Fruit fly (Drosophila melanogaster) whole organism, embryonic: ENCODE data around the gene Sfp79B.

Source experiments
- Adf1 ChIP-seq: fragments of 200-800 bp; sonication (Bioruptor generic); IDR thresholded peaks from 2 replicates; pipeline ENCODE4 v1.3.6; 2022; ENCODE audit warnings: missing biosample characterization, missing genetic modification characterization
- Atf-2 ChIP-seq: fragments of 200-800 bp; sonication (Bioruptor generic); optimal IDR thresholded peaks from 2 replicates; lab custom pipeline; 2016; ENCODE audit warnings: missing biosample characterization, missing genetic modification characterization
- BEAF-32 ChIP-seq: fragments of 200-800 bp; sonication (Bioruptor generic); optimal IDR thresholded peaks from 3 replicates; lab custom pipeline; 2017; ENCODE audit warnings: missing biosample characterization, missing genetic modification characterization, mild to moderate bottlenecking, moderate library complexity, missing genetic modification reagents
- Bteb2 ChIP-seq: fragments of 200-800 bp; sonication (Bioruptor generic); optimal IDR thresholded peaks from 2 replicates; lab custom pipeline; 2016; ENCODE audit warnings: missing biosample characterization, missing genetic modification characterization
- C15 ChIP-seq: fragments of 200-800 bp; sonication (Bioruptor generic); IDR thresholded peaks from 3 replicates; pipeline ENCODE4 v1.3.6; 2022; ENCODE audit warnings: missing biosample characterization, missing genetic modification characterization
- CG10147 ChIP-seq: fragments of 200-800 bp; sonication (Bioruptor generic); optimal IDR thresholded peaks from 2 replicates; lab custom pipeline; 2019; ENCODE audit warnings: missing biosample characterization, mild to moderate bottlenecking, missing genetic modification characterization, moderate library complexity
- CG10267 ChIP-seq: fragments of 200-800 bp; sonication (Bioruptor generic); optimal IDR thresholded peaks from 2 replicates; lab custom pipeline; 2018; ENCODE audit warnings: missing biosample characterization, mild to moderate bottlenecking, missing genetic modification characterization, moderate library complexity
- CG10274 ChIP-seq: fragments of 200-800 bp; sonication (Bioruptor generic); optimal IDR thresholded peaks from 3 replicates; lab custom pipeline; 2017; ENCODE audit warnings: missing biosample characterization, mild to moderate bottlenecking, missing genetic modification characterization
- CG10366 ChIP-seq: fragments of 200-800 bp; sonication (Bioruptor generic); IDR thresholded peaks from 2 replicates; pipeline ENCODE4 v1.3.6; 2022; ENCODE audit warnings: missing biosample characterization, missing genetic modification characterization
- CG10431 ChIP-seq: fragments of 200-800 bp; sonication (Bioruptor generic); optimal IDR thresholded peaks from 3 replicates; lab custom pipeline; 2018; ENCODE audit warnings: missing biosample characterization, mild to moderate bottlenecking, missing genetic modification characterization
- CG11398 ChIP-seq: fragments of 200-800 bp; sonication (Bioruptor generic); optimal IDR thresholded peaks from 2 replicates; lab custom pipeline; 2016; ENCODE audit warnings: missing biosample characterization, missing genetic modification characterization
- CG11504 ChIP-seq: fragments of 200-800 bp; sonication (Bioruptor generic); optimal IDR thresholded peaks from 3 replicates; lab custom pipeline; 2019; ENCODE audit warnings: missing biosample characterization, mild to moderate bottlenecking, missing genetic modification characterization, moderate library complexity
- CG12155 ChIP-seq: fragments of 200-800 bp; sonication (Bioruptor generic); optimal IDR thresholded peaks from 3 replicates; lab custom pipeline; 2016; ENCODE audit warnings: missing biosample characterization, missing genetic modification characterization
- CG13287 ChIP-seq: fragments of 200-800 bp; sonication (Bioruptor generic); IDR thresholded peaks from 2 replicates; pipeline ENCODE4 v1.3.6; 2022; ENCODE audit warnings: missing biosample characterization, missing genetic modification characterization; ENCODE audit not compliant: partially characterized antibody
- CG13424 ChIP-seq: fragments of 200-800 bp; sonication (Bioruptor generic); optimal IDR thresholded peaks from 2 replicates; lab custom pipeline; 2019; ENCODE audit warnings: missing biosample characterization, mild to moderate bottlenecking, missing genetic modification characterization, moderate library complexity
- CG1529 ChIP-seq: fragments of 200-800 bp; sonication (Bioruptor generic); optimal IDR thresholded peaks from 3 replicates; lab custom pipeline; 2018; ENCODE audit warnings: missing biosample characterization, missing genetic modification characterization
- CG1602 ChIP-seq: fragments of 200-800 bp; sonication (Bioruptor generic); optimal IDR thresholded peaks from 3 replicates; lab custom pipeline; 2016; ENCODE audit warnings: missing biosample characterization, missing genetic modification characterization
- CG16813 ChIP-seq: fragments of 200-800 bp; sonication (Bioruptor generic); IDR thresholded peaks from 3 replicates; pipeline ENCODE4 v1.3.6; 2022; ENCODE audit warnings: missing biosample characterization, missing genetic modification characterization; ENCODE audit not compliant: partially characterized antibody
- CG16863 ChIP-seq: fragments of 200-800 bp; sonication (Bioruptor generic); optimal IDR thresholded peaks from 3 replicates; lab custom pipeline; 2016; ENCODE audit warnings: missing biosample characterization, missing genetic modification characterization
- CG31224 ChIP-seq: fragments of 200-800 bp; sonication (Bioruptor generic); IDR thresholded peaks from 2 replicates; pipeline ENCODE4 v1.3.6; 2022; ENCODE audit warnings: missing biosample characterization, missing genetic modification characterization
- CG3407 ChIP-seq: fragments of 200-800 bp; sonication (Bioruptor generic); optimal IDR thresholded peaks from 2 replicates; lab custom pipeline; 2018; ENCODE audit warnings: missing biosample characterization, mild to moderate bottlenecking, missing genetic modification characterization
- CG4360 ChIP-seq: fragments of 200-800 bp; sonication (Bioruptor generic); IDR thresholded peaks from 2 replicates; pipeline ENCODE4 v1.3.6; 2022; ENCODE audit warnings: missing biosample characterization, missing genetic modification characterization
- CG4404 ChIP-seq: fragments of 200-800 bp; sonication (Bioruptor generic); IDR thresholded peaks from 2 replicates; pipeline ENCODE4 v1.3.6; 2022; ENCODE audit warnings: missing biosample characterization, missing genetic modification characterization
- CG5245 ChIP-seq: fragments of 200-800 bp; sonication (Bioruptor generic); optimal IDR thresholded peaks from 3 replicates; lab custom pipeline; 2016; ENCODE audit warnings: missing biosample characterization, missing genetic modification characterization
- CG6683 ChIP-seq: fragments of 200-800 bp; sonication (Bioruptor generic); optimal IDR thresholded peaks from 2 replicates; lab custom pipeline; 2017; ENCODE audit warnings: missing biosample characterization, mild to moderate bottlenecking, missing genetic modification characterization, missing genetic modification reagents
- CG6689 ChIP-seq: fragments of 200-800 bp; sonication (Bioruptor generic); IDR thresholded peaks from 2 replicates; pipeline ENCODE4 v1.3.6; 2022; ENCODE audit warnings: missing biosample characterization, missing genetic modification characterization
- CG6813 ChIP-seq: fragments of 200-800 bp; sonication (Bioruptor generic); optimal IDR thresholded peaks from 2 replicates; lab custom pipeline; 2017; ENCODE audit warnings: missing biosample characterization, missing genetic modification characterization, mild to moderate bottlenecking, moderate library complexity, missing genetic modification reagents
- CG8290 ChIP-seq, 3 experiments: fragments of 200-800 bp; sonication (Bioruptor generic); optimal IDR thresholded peaks; 2 replicates each; lab custom pipeline; 2016 to 2019; ENCODE audit warnings: missing biosample characterization in 3 of 3, missing genetic modification characterization in 3 of 3, mild to moderate bottlenecking in 2 of 3, moderate library complexity in 1 of 3
- CG8388 ChIP-seq: fragments of 200-800 bp; sonication (Bioruptor generic); optimal IDR thresholded peaks from 2 replicates; lab custom pipeline; 2019; ENCODE audit warnings: missing biosample characterization, mild to moderate bottlenecking, missing genetic modification characterization, moderate library complexity
- Camta ChIP-seq: fragments of 200-800 bp; sonication (Bioruptor generic); optimal IDR thresholded peaks from 2 replicates; lab custom pipeline; 2016; ENCODE audit warnings: missing biosample characterization, missing genetic modification characterization
- Doc2 ChIP-seq: fragments of 200-800 bp; sonication (Bioruptor generic); IDR thresholded peaks from 2 replicates; pipeline ENCODE4 v1.3.6; 2022; ENCODE audit warnings: missing biosample characterization, missing genetic modification characterization
- Dref ChIP-seq: fragments of 200-800 bp; sonication (Bioruptor generic); IDR thresholded peaks from 2 replicates; pipeline ENCODE4 v1.3.6; 2022; ENCODE audit warnings: missing biosample characterization, missing genetic modification characterization
- Fer2 ChIP-seq: fragments of 200-800 bp; sonication (Bioruptor generic); optimal IDR thresholded peaks from 2 replicates; lab custom pipeline; 2018; ENCODE audit warnings: missing biosample characterization, mild to moderate bottlenecking, missing genetic modification characterization, moderate library complexity
- Gsc ChIP-seq: fragments of 200-800 bp; sonication (Bioruptor generic); IDR thresholded peaks from 2 replicates; pipeline ENCODE4 v1.3.6; 2022; ENCODE audit warnings: missing biosample characterization, missing genetic modification characterization
- HLH3B ChIP-seq: fragments of 200-800 bp; sonication (Bioruptor generic); IDR thresholded peaks from 2 replicates; pipeline ENCODE4 v1.3.6; 2022; ENCODE audit warnings: missing biosample characterization, missing genetic modification characterization
- Oaz ChIP-seq: fragments of 200-800 bp; sonication (Bioruptor generic); IDR thresholded peaks from 2 replicates; pipeline ENCODE4 v1.3.6; 2022; ENCODE audit warnings: missing biosample characterization, missing genetic modification characterization
- Opbp ChIP-seq: fragments of 200-800 bp; sonication (Bioruptor generic); IDR thresholded peaks from 3 replicates; pipeline ENCODE4 v1.3.6; 2022; ENCODE audit warnings: missing biosample characterization, missing genetic modification characterization; ENCODE audit not compliant: partially characterized antibody
- Sox102F ChIP-seq: fragments of 200-800 bp; sonication (Bioruptor generic); optimal IDR thresholded peaks from 2 replicates; lab custom pipeline; 2018; ENCODE audit warnings: missing biosample characterization, mild to moderate bottlenecking, missing genetic modification characterization, moderate library complexity
- Sry-β ChIP-seq: fragments of 200-800 bp; sonication (Bioruptor generic); optimal IDR thresholded peaks from 2 replicates; lab custom pipeline; 2018; ENCODE audit warnings: missing biosample characterization, mild to moderate bottlenecking, missing genetic modification characterization, moderate library complexity
- Ssrp ChIP-seq: fragments of 200-800 bp; sonication (Bioruptor generic); optimal IDR thresholded peaks from 2 replicates; lab custom pipeline; 2018; ENCODE audit warnings: missing biosample characterization, mild to moderate bottlenecking, missing genetic modification characterization, moderate library complexity
- ac ChIP-seq: fragments of 200-800 bp; sonication (Bioruptor generic); optimal IDR thresholded peaks from 3 replicates; lab custom pipeline; 2017; ENCODE audit warnings: missing biosample characterization, mild to moderate bottlenecking, missing genetic modification characterization
- bigmax ChIP-seq: fragments of 200-800 bp; sonication (Bioruptor generic); optimal IDR thresholded peaks from 2 replicates; lab custom pipeline; 2018; ENCODE audit warnings: missing biosample characterization, mild to moderate bottlenecking, missing genetic modification characterization
- ci ChIP-seq: fragments of 200-800 bp; sonication (Bioruptor generic); IDR thresholded peaks from 3 replicates; pipeline ENCODE4 v1.3.6; 2022; ENCODE audit warnings: missing biosample characterization, missing genetic modification characterization
- en ChIP-seq: fragments of 200-800 bp; sonication (Bioruptor generic); optimal IDR thresholded peaks from 2 replicates; lab custom pipeline; 2016; ENCODE audit warnings: missing biosample characterization, missing genetic modification characterization
- ham ChIP-seq: fragments of 200-800 bp; sonication (Bioruptor generic); IDR thresholded peaks from 2 replicates; pipeline ENCODE4 v1.3.6; 2022; ENCODE audit warnings: missing biosample characterization, missing genetic modification characterization
- jigr1 ChIP-seq: fragments of 200-800 bp; sonication (Bioruptor generic); IDR thresholded peaks from 3 replicates; pipeline ENCODE4 v1.3.6; 2022; ENCODE audit warnings: missing biosample characterization, missing genetic modification characterization
- psq ChIP-seq: fragments of 200-800 bp; sonication (Bioruptor generic); optimal IDR thresholded peaks from 2 replicates; lab custom pipeline; 2017; ENCODE audit warnings: missing biosample characterization, missing genetic modification characterization
- repo ChIP-seq: fragments of 200-800 bp; sonication (Bioruptor generic); optimal IDR thresholded peaks from 2 replicates; lab custom pipeline; 2016; ENCODE audit warnings: missing biosample characterization, missing genetic modification characterization
- sim ChIP-seq: fragments of 200-800 bp; sonication (Bioruptor generic); IDR thresholded peaks from 2 replicates; pipeline ENCODE4 v1.3.6; 2022; ENCODE audit warnings: missing biosample characterization, missing genetic modification characterization
- sug ChIP-seq: fragments of 200-800 bp; optimal IDR thresholded peaks from 2 replicates; lab custom pipeline; 2019; ENCODE audit warnings: missing biosample characterization, mild to moderate bottlenecking, missing genetic modification characterization, moderate library complexity

Sfp79B gene

DNA sequence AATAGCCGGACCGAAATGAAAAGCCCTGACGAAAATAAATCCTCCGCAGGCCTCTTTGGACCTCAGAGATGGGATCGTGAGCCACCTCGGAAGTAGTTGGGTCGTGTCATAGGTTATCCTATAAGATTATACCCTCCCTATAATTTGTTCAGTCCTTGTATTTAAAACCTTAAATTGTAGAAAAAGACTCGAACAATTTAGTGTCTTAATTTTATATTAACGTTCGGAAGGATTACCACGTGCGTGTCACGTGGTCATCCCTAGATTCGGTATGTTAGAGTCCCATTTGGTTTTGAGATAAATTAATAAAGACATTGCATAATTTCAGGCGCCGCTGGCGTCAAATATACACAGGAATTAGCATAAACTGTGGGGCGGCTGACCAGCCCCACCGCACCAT lies 2.1 kb upstream of the Sfp79B start (continued):
- TF ChIP-seq CG12155 (GFP tag; lab: Kevin White, UChicago) (peak; percentile 43), Ssrp (tag; lab: Kevin White, UChicago) (peak; percentile 39), CG31224 (GFP tag; lab: Robert Waterston, UW) (0 out of 2 replicates have a peak, but pooled peaks have one; percentile 9), Sox102F (peak; percentile 60), CG11398 (GFP tag; lab: Kevin White, UChicago) (peak; percentile 11), CG1602 (peak; percentile 42), CG6813 (peak; percentile 42), CG8388 (peak; percentile 61), Dref (GFP tag; lab: Robert Waterston, UW) (no peak), CG10147 (GFP tag; lab: Kevin White, UChicago) (peak; percentile 9), CG5245 (peak; percentile 35), CG6689 (GFP tag; lab: Robert Waterston, UW) (peak; percentile 55), CG4404 (peak; percentile 38), CG16863 (GFP tag; lab: Kevin White, UChicago) (peak; percentile 35), CG10267 (tag; lab: Kevin White, UChicago) (peak; percentile 59), Atf-2 (peak; percentile 12), jigr1 (GFP tag; lab: Robert Waterston, UW) (no peak), HLH3B (GFP tag; lab: Robert Waterston, UW) (peak; percentile 56; the same call in 1 of the 2 replicates), CG3407 (GFP tag; lab: Kevin White, UChicago) (peak; percentile 7), ci (GFP tag; lab: Robert Waterston, UW) (peak; percentile 67; the same call in 1 of the 3 replicates), ac (GFP tag; lab: Kevin White, UChicago) (peak; percentile 19), CG6683 (GFP tag; lab: Kevin White, UChicago) (no peak), CG10431 (GFP tag; lab: Kevin White, UChicago) (no peak), BEAF-32 (GFP tag; lab: Kevin White, UChicago) (peak; percentile 74), Gsc (GFP tag; lab: Robert Waterston, UW) (no peak), sug (tag; lab: Kevin White, UChicago) (peak; percentile 16), Fer2 (no peak), CG10366 (GFP tag; lab: Robert Waterston, UW) (peak; percentile 62), CG16813 (peak; percentile 89), Sry-β (GFP tag; lab: Kevin White, UChicago) (peak; percentile 34), sim (GFP tag; lab: Robert Waterston, UW) (no peak), Camta (GFP tag; lab: Kevin White, UChicago) (peak; percentile 34), CG13287 (GFP tag; lab: Robert Waterston, UW) (peak; percentile 87), CG1529 (GFP tag; lab: Kevin White, UChicago) (peak; percentile 13), ham (GFP tag; lab: Robert Waterston, UW) (no peak), Doc2 (GFP tag; lab: Robert Waterston, UW) (no peak), bigmax (GFP tag; lab: Kevin White, UChicago) (no peak), C15 (no peak), CG10274 (GFP tag; lab: Kevin White, UChicago) (no peak), CG8290 (GFP tag; optimal IDR thresholded peaks at IDR 0.05; lab: Kevin White, UChicago) (peak; percentile 76), CG8290 (tag; optimal IDR thresholded peaks at IDR 0.05; lab: Kevin White, UChicago) (peak; percentile 37 to 83), CG11504 (peak; percentile 60), CG4360 (no peak), Bteb2 (GFP tag; lab: Kevin White, UChicago) (peak; percentile 37), psq (GFP tag; lab: Kevin White, UChicago) (no peak), repo (peak; percentile 34), Oaz (GFP tag; lab: Robert Waterston, UW) (0 out of 2 replicates have a peak, but pooled peaks have one; percentile 24), Adf1 (GFP tag; lab: Robert Waterston, UW) (no peak; the same call in 1 of the 2 replicates), Opbp (peak; percentile 73), CG13424 (tag; lab: Kevin White, UChicago) (peak; percentile 57), en (GFP tag; lab: Kevin White, UChicago) (no peak)
